Worm (Caenorhabditis elegans): ENCODE data around the gene snpc-3.1.

ce11 chrIV:5526711-5527383 is 40.8 kb upstream of the snpc-3.1 start:
- TF ChIP-seq mes-4 (tag; optimal IDR thresholded peaks at IDR 0.05) (no peak), ceh-58 (GFP tag; IDR thresholded peaks at IDR 0.05) (no peak), lin-35 (GFP tag; optimal IDR thresholded peaks at IDR 0.05) (no peak), lsy-27 (tag; optimal IDR thresholded peaks at IDR 0.05; ENCODE audit: borderline replicate concordance, insufficient read depth) (no peak), ets-4 (GFP tag; optimal IDR thresholded peaks at IDR 0.05) (no peak), unc-62 (GFP tag; optimal IDR thresholded peaks at IDR 0.05) (no peak), chd-7 (tag; optimal IDR thresholded peaks at IDR 0.05) (no peak), nfya-1 (tag; optimal IDR thresholded peaks at IDR 0.05; ENCODE audit: borderline replicate concordance, insufficient read depth) (no peak), let-607 (tag; optimal IDR thresholded peaks at IDR 0.05) (no peak), die-1 (tag; optimal IDR thresholded peaks at IDR 0.05) (no peak)
